Worm (Caenorhabditis elegans): ENCODE results near the gene mutd-1.

mutd-1 gene

DNA sequence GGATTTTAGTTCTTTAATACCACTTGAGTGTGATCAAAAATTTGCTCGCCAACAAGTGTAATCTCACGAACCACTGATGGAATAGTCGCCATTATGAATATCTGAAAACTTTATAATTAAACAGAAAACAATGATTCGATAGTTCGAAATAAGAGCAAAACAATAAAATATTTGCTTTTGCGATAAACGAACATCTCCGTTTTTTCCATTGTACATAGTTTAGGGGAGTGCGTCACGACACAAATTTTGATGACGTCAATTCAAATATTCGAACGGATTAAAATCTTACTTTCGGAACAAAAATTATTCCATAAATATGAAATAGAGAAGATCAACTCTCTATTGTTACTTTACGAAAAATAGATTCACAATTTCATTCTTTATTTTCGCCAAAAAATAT lies at the start of gene mutd-1:
TSS of gene mutd-1 (minus strand) at position 101 of the 400 bp plus-strand sequence.
- no peak for TF ChIP-seq lin-13 (tag; optimal IDR thresholded peaks at IDR 0.05)
- TF ChIP-seq mls-2 (tag; optimal IDR thresholded peaks at IDR 0.05), result no peak
- TF ChIP-seq nhr-237 (tag; optimal IDR thresholded peaks at IDR 0.05), result no peak
- no peak for TF ChIP-seq snpc-4 (tag; optimal IDR thresholded peaks at IDR 0.05)
- TF ChIP-seq ham-2 (GFP tag; optimal IDR thresholded peaks at IDR 0.05), result no peak
- no peak for TF ChIP-seq ceh-83 (GFP tag; optimal IDR thresholded peaks at IDR 0.05)
- no peak for TF ChIP-seq unc-62 (GFP tag; optimal IDR thresholded peaks at IDR 0.05)
- TF ChIP-seq sptf-1 (tag; optimal IDR thresholded peaks at IDR 0.05), result no peak
- no peak for TF ChIP-seq mep-1 (tag; optimal IDR thresholded peaks at IDR 0.05)

DNA sequence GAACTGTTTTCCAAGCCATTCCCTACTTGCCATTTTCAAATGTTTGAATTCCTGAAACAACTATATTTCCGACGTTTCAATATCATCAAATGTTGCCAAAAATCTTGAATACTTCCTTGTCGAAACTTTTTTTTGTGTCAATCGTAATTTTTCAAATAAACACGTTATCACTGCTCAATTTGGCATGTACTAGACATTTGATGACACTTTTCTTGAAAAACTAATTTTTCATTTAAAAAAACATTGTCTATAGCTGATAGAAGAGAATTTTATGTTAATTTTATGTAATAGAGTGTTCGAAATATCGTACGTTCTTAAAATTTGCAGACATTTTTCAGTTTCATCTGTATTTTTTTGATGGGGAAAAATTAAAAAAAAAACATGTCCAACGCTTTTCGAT lies 48.9 kb upstream of the mutd-1 start:
- TF ChIP-seq unc-120 (tag; optimal IDR thresholded peaks at IDR 0.05; ENCODE audit: poor library complexity, severe bottlenecking), result no peak

DNA sequence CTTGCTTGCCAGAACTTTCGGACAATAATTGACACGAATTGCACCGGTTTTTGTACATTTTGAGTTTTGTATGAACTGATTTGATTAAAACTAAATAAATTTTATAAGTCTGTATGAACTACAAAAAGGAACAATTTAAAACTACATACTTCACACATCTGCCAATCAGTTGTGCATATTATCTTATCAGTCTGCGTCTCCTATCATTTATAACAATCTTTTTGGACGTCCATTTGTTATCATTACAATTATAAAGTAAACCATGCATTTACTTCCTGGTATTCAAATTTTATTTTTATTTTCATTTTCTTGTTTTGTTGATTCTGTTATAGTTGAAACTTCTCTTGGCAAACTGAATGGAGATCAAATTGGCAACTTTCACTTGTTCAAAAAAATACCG lies 46.4 kb upstream of the mutd-1 start, which contains the start of gene cest-10:
TSS of gene cest-10 (plus strand) at position 254 of the 400 bp plus-strand sequence.
- TF ChIP-seq hlh-1 (tag; optimal IDR thresholded peaks at IDR 0.05) (no peak), mab-5 (tag; optimal IDR thresholded peaks at IDR 0.05) (no peak), elt-3 (tag; optimal IDR thresholded peaks at IDR 0.05) (no peak), nhr-237 (tag; optimal IDR thresholded peaks at IDR 0.05) (no peak), drap-1 (GFP tag; optimal IDR thresholded peaks at IDR 0.05) (no peak), mls-2 (tag; optimal IDR thresholded peaks at IDR 0.05) (no peak), ces-1 (GFP tag; optimal IDR thresholded peaks at IDR 0.05) (no peak), lsy-2 (tag; optimal IDR thresholded peaks at IDR 0.05) (no peak), pha-4 (tag; optimal IDR thresholded peaks at IDR 0.05) (no peak), snpc-4 (tag; optimal IDR thresholded peaks at IDR 0.05) (no peak), ham-2 (GFP tag; optimal IDR thresholded peaks at IDR 0.05) (no peak), sptf-1 (tag; optimal IDR thresholded peaks at IDR 0.05) (no peak), sem-2 (GFP tag; optimal IDR thresholded peaks at IDR 0.05) (no peak), lin-32 (GFP tag; optimal IDR thresholded peaks at IDR 0.05) (no peak), unc-120 (tag; optimal IDR thresholded peaks at IDR 0.05; ENCODE audit: poor library complexity, severe bottlenecking) (no peak), bed-3 (GFP tag; optimal IDR thresholded peaks at IDR 0.05) (no peak), ztf-11 (tag; optimal IDR thresholded peaks at IDR 0.05) (no peak), lin-13 (tag; optimal IDR thresholded peaks at IDR 0.05) (no peak)

DNA sequence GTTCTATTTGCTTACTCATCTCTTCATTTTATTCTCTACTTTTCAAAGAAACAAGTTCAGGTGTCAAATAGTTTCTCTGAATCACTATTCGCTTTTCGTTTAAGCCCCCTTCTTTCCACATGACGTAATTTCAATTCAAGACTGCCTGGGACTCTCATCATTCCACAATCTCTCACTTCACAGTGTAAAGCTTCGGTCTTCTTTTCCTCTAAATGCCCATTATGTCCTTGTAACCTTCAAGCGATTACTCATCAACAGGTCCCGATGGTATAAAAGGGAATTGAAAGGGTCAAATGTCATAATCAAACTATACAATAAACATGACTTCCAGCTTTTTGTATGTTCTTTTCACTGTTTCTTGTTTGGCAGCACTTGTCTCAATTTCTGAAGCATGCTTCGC lies 45.1 kb upstream of the mutd-1 start, which contains the start of gene C42D4.3:
TSS of gene C42D4.3 (plus strand) at position 298 of the 400 bp plus-strand sequence.
- TF ChIP-seq pha-4 (tag; optimal IDR thresholded peaks at IDR 0.05) (no peak), tbx-8 (GFP tag; optimal IDR thresholded peaks at IDR 0.05) (no peak), zip-8 (tag; optimal IDR thresholded peaks at IDR 0.05) (no peak), M03D4.4 (tag; optimal IDR thresholded peaks at IDR 0.05) (no peak), nhr-28 (tag; optimal IDR thresholded peaks at IDR 0.05) (no peak), sem-2 (GFP tag; optimal IDR thresholded peaks at IDR 0.05) (no peak), elt-3 (tag; optimal IDR thresholded peaks at IDR 0.05) (no peak), elt-1 (tag; optimal IDR thresholded peaks at IDR 0.05; ENCODE audit: borderline replicate concordance, insufficient read depth) (no peak), lin-13 (tag; optimal IDR thresholded peaks at IDR 0.05) (no peak)

DNA sequence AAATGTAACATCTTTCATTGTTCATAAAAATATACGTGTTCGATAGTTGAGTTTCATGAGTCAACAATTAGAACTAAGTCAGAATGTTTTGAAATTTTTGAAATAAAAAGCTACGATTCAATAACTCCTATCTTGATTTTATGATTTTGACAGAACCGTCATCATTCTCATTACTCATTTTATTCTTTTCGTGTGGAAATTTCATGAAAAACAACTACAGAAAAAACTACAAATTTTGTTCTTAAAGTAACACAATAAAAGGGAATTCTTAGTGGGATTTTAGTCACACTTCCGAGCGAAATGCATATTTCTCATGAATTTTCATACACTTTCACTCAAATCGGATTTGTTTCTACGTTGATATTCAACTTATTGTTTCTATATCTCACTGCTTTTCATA lies 43.0 kb upstream of the mutd-1 start, which contains the start of gene str-44:
TSS of gene str-44 (plus strand) at position 301 of the 400 bp plus-strand sequence.
- TF ChIP-seq lin-32 (GFP tag; optimal IDR thresholded peaks at IDR 0.05), result no peak
- TF ChIP-seq elt-1 (tag; optimal IDR thresholded peaks at IDR 0.05; ENCODE audit: borderline replicate concordance, insufficient read depth), result no peak
- no peak for TF ChIP-seq flh-1 (GFP tag; optimal IDR thresholded peaks at IDR 0.05)
- no peak for TF ChIP-seq pha-4 (tag; optimal IDR thresholded peaks at IDR 0.05)
- TF ChIP-seq ham-2 (GFP tag; optimal IDR thresholded peaks at IDR 0.05), result no peak
- TF ChIP-seq ces-1 (GFP tag; optimal IDR thresholded peaks at IDR 0.05), result no peak
- TF ChIP-seq bed-3 (GFP tag; optimal IDR thresholded peaks at IDR 0.05), result no peak
- no peak for TF ChIP-seq drap-1 (GFP tag; optimal IDR thresholded peaks at IDR 0.05)
- no peak for TF ChIP-seq mep-1 (tag; optimal IDR thresholded peaks at IDR 0.05)
- TF ChIP-seq nhr-2 (tag; optimal IDR thresholded peaks at IDR 0.05), result no peak
- TF ChIP-seq unc-62 (GFP tag; optimal IDR thresholded peaks at IDR 0.05), result no peak
- TF ChIP-seq nhr-76 (tag; optimal IDR thresholded peaks at IDR 0.05), result no peak
- no peak for TF ChIP-seq nhr-28 (tag; optimal IDR thresholded peaks at IDR 0.05)
- no peak for TF ChIP-seq M03D4.4 (tag; optimal IDR thresholded peaks at IDR 0.05)
- no peak for TF ChIP-seq zip-8 (tag; optimal IDR thresholded peaks at IDR 0.05)
- TF ChIP-seq tbx-8 (GFP tag; optimal IDR thresholded peaks at IDR 0.05), result no peak
